Worm (Caenorhabditis elegans) whole organism, L1 larva: ENCODE results near the gene sra-28.

Experiments used
- blmp-1 ChIP-seq: fragments of 150-350 bp; optimal IDR thresholded peaks from 2 replicates; lab custom pipeline; 2014; ENCODE audit warnings: missing biosample characterization, missing genetic modification characterization
- ceh-63 ChIP-seq: fragments of 200-800 bp; sonication (Bioruptor generic); optimal IDR thresholded peaks from 2 replicates; lab custom pipeline; 2018; ENCODE audit warnings: mild to moderate bottlenecking, missing genetic modification characterization, missing compliant biosample characterization
- fos-1 ChIP-seq: fragments of 150-350 bp; optimal IDR thresholded peaks from 2 replicates; lab custom pipeline; 2014; ENCODE audit warnings: missing biosample characterization, missing genetic modification characterization
- lin-35 ChIP-seq, 2 experiments: fragments of 150-350 bp; optimal IDR thresholded peaks; 2 replicates each; lab custom pipeline; 2014; ENCODE audit warnings: missing biosample characterization in 2 of 2, missing genetic modification characterization in 2 of 2, missing genetic modification reagents in 2 of 2
- nhr-47 ChIP-seq: sonication (generic microtip); optimal IDR thresholded peaks from 2 replicates; lab custom pipeline; 2016; ENCODE audit warnings: mild to moderate bottlenecking, missing genetic modification characterization, moderate library complexity, missing compliant biosample characterization
- nhr-77 ChIP-seq: fragments of 150-350 bp; optimal IDR thresholded peaks from 2 replicates; lab custom pipeline; 2014; ENCODE audit warnings: missing biosample characterization, missing genetic modification characterization
- nhr-85 ChIP-seq: sonication (generic microtip); peaks from one replicate; lab custom pipeline; 2016; ENCODE audit warnings: missing genetic modification characterization, inconsistent platforms, missing compliant biosample characterization
- sox-4 ChIP-seq: sonication (generic microtip); optimal IDR thresholded peaks from 2 replicates; lab custom pipeline; 2016; ENCODE audit warnings: missing genetic modification characterization, missing compliant biosample characterization
- ztf-11 ChIP-seq, 2 experiments: sonication (generic microtip); optimal IDR thresholded peaks; 2 replicates each; lab custom pipeline; 2016 to 2017; ENCODE audit warnings: missing genetic modification characterization in 2 of 2, missing biosample characterization in 1 of 2, missing compliant biosample characterization in 1 of 2

- TF ChIP-seq nhr-77 (tag; lab: Kevin White, UChicago) (no peak), nhr-85 (tag; lab: Kevin White, UChicago) (no peak), blmp-1 (no peak), lin-35 (GFP tag; optimal IDR thresholded peaks at IDR 0.05; lab: Kevin White, UChicago) (no peak), ceh-63 (GFP tag; lab: Kevin White, UChicago) (no peak), ztf-11 (tag; optimal IDR thresholded peaks at IDR 0.05; lab: Kevin White, UChicago) (no peak), nhr-47 (tag; lab: Kevin White, UChicago) (no peak), fos-1 (tag; lab: Kevin White, UChicago) (no peak), sox-4 (tag; lab: Kevin White, UChicago) (no peak)
Observed at ce11 chrII:6578378-6578777, 4.8 kb upstream of the sra-28 start, which contains the start of gene sra-31.
